Worm (Caenorhabditis elegans) whole organism, L1 larva: ENCODE data around the gene Y59E9AL.36.

ENCODE experiments used
- hlh-17 ChIP-seq: fragments of 200-800 bp; sonication (Bioruptor generic); optimal IDR thresholded peaks from 2 replicates; lab custom pipeline; 2018; ENCODE audit warnings: missing genetic modification characterization, mild to moderate bottlenecking, missing compliant biosample characterization, moderate library complexity, borderline replicate concordance
- nhr-76 ChIP-seq: sonication (generic microtip); optimal IDR thresholded peaks from 2 replicates; lab custom pipeline; 2017; ENCODE audit warnings: missing biosample characterization, missing genetic modification characterization

DNA sequence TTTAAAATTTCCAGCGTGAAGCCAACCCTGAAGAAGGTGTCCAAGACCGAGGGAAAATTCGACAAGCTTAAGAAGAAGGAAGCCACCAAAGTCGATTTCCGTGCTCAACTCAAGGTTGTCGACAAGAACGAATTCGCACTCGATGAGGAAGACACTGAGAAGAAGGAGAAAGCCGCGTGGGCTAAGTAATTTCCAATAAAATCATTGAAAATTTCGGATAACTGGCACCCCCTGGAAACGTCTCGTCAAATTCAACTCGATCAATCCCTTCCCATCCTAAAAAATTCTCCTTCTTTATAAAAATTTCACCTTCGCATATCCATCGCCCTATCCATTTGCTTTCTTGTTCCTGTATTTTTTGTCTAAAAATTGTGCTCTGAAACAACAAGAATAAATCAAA, 2.6 kb downstream of the Y59E9AL.36 start:
- no peak for TF ChIP-seq nhr-76 (tag; lab: Kevin White, UChicago)
- no peak for TF ChIP-seq hlh-17 (GFP tag; lab: Kevin White, UChicago)
